Worm (Caenorhabditis elegans): Measurements from ENCODE around the gene Y116A8A.6.
"Not testable (repeated sequence)": the region's sequence is repeated elsewhere in the genome, so short reads cannot be mapped to it uniquely, and the experiment has no call there.

ce11 chrIV:16845376-16845775 is 16.8 kb upstream of the Y116A8A.6 start:
- not testable (repeated sequence) for TF ChIP-seq fkh-10 (GFP tag; optimal IDR thresholded peaks at IDR 0.05); elt-2 (tag; optimal IDR thresholded peaks at IDR 0.05); tbx-2 (tag; optimal IDR thresholded peaks at IDR 0.05); unc-86 (tag; optimal IDR thresholded peaks at IDR 0.05); ztf-16 (tag; optimal IDR thresholded peaks at IDR 0.05); pqm-1 (tag; optimal IDR thresholded peaks at IDR 0.05); nhr-11 (tag; optimal IDR thresholded peaks at IDR 0.05); sox-2 (GFP tag; IDR thresholded peaks at IDR 0.05); ceh-2 (tag; optimal IDR thresholded peaks at IDR 0.05); ttx-3 (tag; optimal IDR thresholded peaks at IDR 0.05)
